Fruit fly (Drosophila melanogaster) whole organism, pupa: Measurements from ENCODE around the gene Nost.
A peak's percentile ranks its signal among the peaks of the same experiment; 100 is the strongest.

Experiments used
- CG10348 ChIP-seq: fragments of 200-800 bp; sonication (Bioruptor generic); IDR thresholded peaks from 2 replicates; pipeline ENCODE4 v1.3.6; 2022; ENCODE audit warnings: missing biosample characterization, missing genetic modification characterization
- CG12605 ChIP-seq: fragments of 200-800 bp; sonication (Bioruptor generic); IDR thresholded peaks from 2 replicates; pipeline ENCODE4 v1.3.6; 2022; ENCODE audit warnings: missing biosample characterization, missing genetic modification characterization
- CG13204 ChIP-seq: fragments of 200-800 bp; sonication (Bioruptor generic); optimal IDR thresholded peaks from 2 replicates; lab custom pipeline; 2018; ENCODE audit warnings: missing biosample characterization, mild to moderate bottlenecking, missing genetic modification characterization, moderate library complexity
- CG14655 ChIP-seq: fragments of 200-800 bp; sonication (Bioruptor generic); optimal IDR thresholded peaks from 3 replicates; lab custom pipeline; 2017; ENCODE audit warnings: mild to moderate bottlenecking, missing biosample characterization, missing genetic modification reagents, missing genetic modification characterization
- CG15710 ChIP-seq: fragments of 200-800 bp; sonication (Bioruptor generic); optimal IDR thresholded peaks from 2 replicates; lab custom pipeline; 2018; ENCODE audit warnings: missing biosample characterization, mild to moderate bottlenecking, missing genetic modification characterization, moderate library complexity
- CG17806 ChIP-seq: fragments of 200-800 bp; sonication (Bioruptor generic); optimal IDR thresholded peaks from 2 replicates; lab custom pipeline; 2018; ENCODE audit warnings: missing biosample characterization, mild to moderate bottlenecking, missing genetic modification characterization, moderate library complexity
- CG32121 ChIP-seq: fragments of 200-800 bp; sonication (Bioruptor generic); IDR thresholded peaks from 2 replicates; pipeline ENCODE4 v1.3.6; 2022; ENCODE audit warnings: missing biosample characterization, missing genetic modification characterization
- CG34367 ChIP-seq: fragments of 200-800 bp; sonication (Bioruptor generic); optimal IDR thresholded peaks from 2 replicates; lab custom pipeline; 2018; ENCODE audit warnings: missing biosample characterization, mild to moderate bottlenecking, missing genetic modification characterization
- CG4496 ChIP-seq: fragments of 200-800 bp; sonication (Bioruptor generic); IDR thresholded peaks from 3 replicates; pipeline ENCODE4 v1.3.6; 2022; ENCODE audit warnings: missing biosample characterization, missing genetic modification characterization
- CG8159 ChIP-seq: fragments of 200-800 bp; sonication (Bioruptor generic); optimal IDR thresholded peaks from 3 replicates; lab custom pipeline; 2018; ENCODE audit warnings: missing biosample characterization, mild to moderate bottlenecking, missing genetic modification characterization, moderate library complexity
- CG8301 ChIP-seq: fragments of 200-800 bp; sonication (Bioruptor generic); optimal IDR thresholded peaks from 2 replicates; lab custom pipeline; 2018; ENCODE audit warnings: missing biosample characterization, mild to moderate bottlenecking, missing genetic modification characterization
- CG9948 ChIP-seq: fragments of 200-800 bp; sonication (Bioruptor generic); optimal IDR thresholded peaks from 2 replicates; lab custom pipeline; 2018; ENCODE audit warnings: missing biosample characterization, mild to moderate bottlenecking, missing genetic modification characterization, moderate library complexity
- D1 ChIP-seq: fragments of 200-800 bp; sonication (Bioruptor generic); optimal IDR thresholded peaks from 2 replicates; lab custom pipeline; 2018; ENCODE audit warnings: missing biosample characterization, mild to moderate bottlenecking, missing genetic modification characterization, moderate library complexity
- EcR ChIP-seq: fragments of 200-800 bp; sonication (Bioruptor generic); optimal IDR thresholded peaks from 3 replicates; lab custom pipeline; 2019; ENCODE audit warnings: missing biosample characterization, missing genetic modification characterization, mild to moderate bottlenecking, moderate library complexity, missing genetic modification reagents
- Ets98B ChIP-seq: fragments of 200-800 bp; sonication (Bioruptor generic); IDR thresholded peaks from 2 replicates; pipeline ENCODE4 v1.3.6; 2022; ENCODE audit warnings: missing biosample characterization, missing genetic modification characterization
- Pif1A ChIP-seq: fragments of 200-800 bp; sonication (Bioruptor generic); optimal IDR thresholded peaks from 3 replicates; lab custom pipeline; 2016; ENCODE audit warnings: missing biosample characterization, missing genetic modification characterization
- Pif1B ChIP-seq: fragments of 200-800 bp; sonication (Bioruptor generic); optimal IDR thresholded peaks from 3 replicates; lab custom pipeline; 2016; ENCODE audit warnings: missing biosample characterization, missing genetic modification characterization
- Snoo ChIP-seq: fragments of 200-800 bp; sonication (Bioruptor generic); optimal IDR thresholded peaks from 3 replicates; lab custom pipeline; 2017; ENCODE audit warnings: missing biosample characterization, mild to moderate bottlenecking, missing genetic modification characterization, inconsistent platforms
- fd96Ca ChIP-seq: fragments of 200-800 bp; sonication (Bioruptor generic); IDR thresholded peaks from 3 replicates; pipeline ENCODE4 v1.3.6; 2022; ENCODE audit warnings: missing biosample characterization, missing genetic modification characterization
- gl ChIP-seq: fragments of 200-800 bp; sonication (Bioruptor generic); optimal IDR thresholded peaks from 2 replicates; lab custom pipeline; 2018; ENCODE audit warnings: missing biosample characterization, mild to moderate bottlenecking, missing genetic modification characterization
- rn ChIP-seq: fragments of 200-800 bp; sonication (Bioruptor generic); IDR thresholded peaks from 2 replicates; pipeline ENCODE4 v1.3.6; 2022; ENCODE audit warnings: missing biosample characterization, missing genetic modification characterization

Gene Nost

DNA sequence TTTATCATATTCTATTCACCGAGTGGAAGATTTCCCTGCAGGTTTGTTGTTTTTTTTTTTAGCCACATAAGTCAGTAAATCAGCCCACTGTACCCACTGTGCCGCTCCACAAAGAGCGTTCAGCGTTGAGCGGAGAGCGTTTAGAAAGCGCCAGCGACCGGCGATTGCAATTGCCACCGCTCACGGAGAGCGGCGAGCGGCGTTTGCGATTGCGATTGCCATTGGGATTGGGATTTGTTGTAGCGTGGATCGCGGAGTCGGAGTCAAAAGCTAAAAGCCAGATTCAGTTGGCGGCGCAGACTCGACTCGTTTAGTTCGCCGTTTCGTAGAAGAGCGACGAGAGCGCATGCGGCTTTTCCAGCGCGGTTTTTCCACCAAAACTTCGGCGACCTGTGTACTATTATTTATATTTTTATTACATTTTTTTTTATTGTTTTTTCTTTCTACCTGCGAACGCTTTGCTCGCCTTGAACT, at the start of gene Nost:
Nost (plus strand) TSS at position 306 of the 474 bp plus-strand sequence.
- TF ChIP-seq CG12605 (GFP tag; lab: Robert Waterston, UW), result peak; percentile 60; the same call in 1 of the 2 replicates
- no peak for TF ChIP-seq CG9948
- TF ChIP-seq CG32121 (GFP tag; lab: Robert Waterston, UW), result peak; percentile 38; the same call in 1 of the 2 replicates
- peak; percentile 69; the same call in 1 of the 2 replicates for TF ChIP-seq Ets98B (GFP tag; lab: Robert Waterston, UW)
- TF ChIP-seq CG10348 (GFP tag; lab: Robert Waterston, UW), result no peak
- peak; percentile 7 for TF ChIP-seq Snoo (tag; lab: Kevin White, UChicago)
- no peak for TF ChIP-seq CG15710
- 0 out of 3 replicates have a peak, but pooled peaks have one; percentile 35 for TF ChIP-seq CG4496 (GFP tag; lab: Robert Waterston, UW)
- peak; percentile 9 for TF ChIP-seq Pif1B (GFP tag; lab: Kevin White, UChicago)
- peak; percentile 90 for TF ChIP-seq CG13204
- TF ChIP-seq Pif1A, result peak; percentile 50
- TF ChIP-seq, all 21 proteins: peak for 8

DNA sequence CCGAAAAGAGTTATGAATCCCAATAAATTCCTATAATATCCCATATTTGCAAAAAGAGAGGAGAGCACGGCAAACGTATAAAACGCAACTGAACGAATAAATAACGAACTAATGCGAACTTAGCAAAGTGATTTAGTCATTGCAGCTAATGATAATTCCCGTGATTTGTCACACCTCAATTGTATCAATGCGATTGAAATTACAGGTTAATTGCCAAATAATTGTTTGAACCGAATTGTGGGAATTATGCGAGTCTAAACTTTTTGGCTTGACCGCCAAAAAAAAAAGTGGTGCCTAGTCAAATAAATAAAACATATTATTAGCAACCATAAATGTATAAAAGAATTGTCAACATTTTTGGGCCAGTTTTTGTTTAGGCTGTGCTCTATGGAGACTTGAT, 45.7 kb upstream of the Nost start, which contains the start of gene CG12662:
CG12662 (minus strand) TSS at position 101 of the 400 bp plus-strand sequence.
- TF ChIP-seq CG34367 (tag; lab: Kevin White, UChicago) (no peak), CG32121 (GFP tag; lab: Robert Waterston, UW) (no peak), CG15710 (no peak), CG13204 (no peak), CG8301 (tag; lab: Kevin White, UChicago) (no peak), Snoo (tag; lab: Kevin White, UChicago) (no peak), CG14655 (no peak)
- TF ChIP-seq, all 21 proteins: peak for 0

DNA sequence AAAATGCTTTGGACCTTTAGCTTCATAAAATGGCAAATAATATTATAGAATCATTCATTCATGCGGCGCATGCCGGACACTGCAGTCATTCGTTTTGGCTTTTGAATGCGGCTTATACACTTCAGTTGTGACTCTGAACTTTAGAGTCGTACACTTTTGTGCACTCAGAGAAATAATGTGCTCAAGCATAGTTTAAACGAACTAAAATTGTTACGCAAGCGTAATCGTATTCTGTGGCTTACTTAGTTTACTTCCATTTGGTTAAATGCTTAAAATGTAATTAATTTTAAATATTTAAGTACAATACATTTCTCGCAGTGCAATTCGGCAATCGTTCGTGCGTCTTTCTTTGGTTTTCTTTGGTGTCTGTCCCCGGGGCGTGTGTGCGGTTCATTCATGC, 25.7 kb upstream of the Nost start:
- peak; percentile 44 for TF ChIP-seq Pif1B (GFP tag; lab: Kevin White, UChicago)
- TF ChIP-seq gl (tag; lab: Kevin White, UChicago), result no peak
- TF ChIP-seq CG10348 (GFP tag; lab: Robert Waterston, UW), result no peak
- peak; percentile 43 for TF ChIP-seq Snoo (tag; lab: Kevin White, UChicago)
- TF ChIP-seq Ets98B (GFP tag; lab: Robert Waterston, UW), result no peak; the same call in 1 of the 2 replicates
- peak; percentile 18 for TF ChIP-seq CG34367 (tag; lab: Kevin White, UChicago)
- TF ChIP-seq CG4496 (GFP tag; lab: Robert Waterston, UW), result no peak
- peak; percentile 52 for TF ChIP-seq CG15710
- 0 out of 3 replicates have a peak, but pooled peaks have one; percentile 27 for TF ChIP-seq fd96Ca (GFP tag; lab: Robert Waterston, UW)
- TF ChIP-seq CG14655, result peak; percentile 54
- TF ChIP-seq CG9948, result peak; percentile 46
- no peak for TF ChIP-seq D1 (tag; lab: Kevin White, UChicago)
- 0 out of 2 replicates have a peak, but pooled peaks have one; percentile 16 for TF ChIP-seq CG32121 (GFP tag; lab: Robert Waterston, UW)
- peak; percentile 42 for TF ChIP-seq CG8301 (tag; lab: Kevin White, UChicago)
- TF ChIP-seq CG13204, result no peak
- TF ChIP-seq CG12605 (GFP tag; lab: Robert Waterston, UW), result no peak
- peak; percentile 45 for TF ChIP-seq CG17806 (tag; lab: Kevin White, UChicago)
- no peak for TF ChIP-seq rn (GFP tag; lab: Robert Waterston, UW)
- peak; percentile 17 for TF ChIP-seq Pif1A
- TF ChIP-seq CG8159 (tag; lab: Kevin White, UChicago), result peak; percentile 56
- TF ChIP-seq EcR, result no peak
- TF ChIP-seq, all 21 proteins: peak for 12

DNA sequence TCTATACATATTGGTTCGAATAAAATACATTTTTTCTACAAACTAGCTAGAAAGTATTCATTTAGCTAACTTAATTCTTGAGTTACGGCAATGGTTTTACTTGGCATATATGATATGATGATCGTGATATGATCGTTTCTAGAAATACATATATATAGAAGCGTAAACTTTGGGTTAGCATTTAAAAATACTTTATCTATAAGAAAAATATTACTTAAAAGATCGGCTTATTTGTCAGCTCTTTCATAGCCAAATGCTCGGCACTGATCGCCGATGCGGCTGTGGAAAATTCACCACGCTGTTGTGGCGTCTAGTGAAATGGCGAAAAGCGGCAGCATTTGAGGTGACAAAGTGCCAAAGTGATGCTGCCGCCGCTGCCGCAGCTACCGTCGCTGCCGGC, 22.8 kb upstream of the Nost start:
- TF ChIP-seq CG9948 (no peak), fd96Ca (GFP tag; lab: Robert Waterston, UW) (no peak), CG14655 (peak; percentile 44), CG13204 (peak; percentile 13)

DNA sequence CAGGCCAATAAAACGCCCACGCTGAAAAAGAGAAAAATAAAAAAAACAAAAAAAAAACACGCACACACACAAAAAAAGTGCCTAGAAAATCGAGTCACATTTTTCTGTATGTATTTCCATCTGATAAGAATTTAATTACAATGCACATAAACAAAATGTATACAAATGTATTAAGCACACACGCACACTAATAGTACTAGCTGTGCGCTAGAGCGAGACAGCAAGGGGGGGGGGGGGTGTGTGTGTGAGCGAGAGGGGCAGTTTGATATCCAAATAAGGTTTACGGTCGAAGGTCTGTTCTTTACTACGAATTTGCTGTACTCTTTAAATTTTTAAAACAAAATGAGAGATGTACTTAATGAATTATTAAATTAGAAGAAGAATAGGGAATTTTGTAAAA, 17.3 kb upstream of the Nost start:
- TF ChIP-seq CG12605 (GFP tag; lab: Robert Waterston, UW), result no peak
- TF ChIP-seq CG13204, result no peak
- no peak for TF ChIP-seq fd96Ca (GFP tag; lab: Robert Waterston, UW)
- no peak for TF ChIP-seq EcR
- TF ChIP-seq Pif1A, result no peak
- TF ChIP-seq CG17806 (tag; lab: Kevin White, UChicago), result no peak
- no peak for TF ChIP-seq Pif1B (GFP tag; lab: Kevin White, UChicago)

DNA sequence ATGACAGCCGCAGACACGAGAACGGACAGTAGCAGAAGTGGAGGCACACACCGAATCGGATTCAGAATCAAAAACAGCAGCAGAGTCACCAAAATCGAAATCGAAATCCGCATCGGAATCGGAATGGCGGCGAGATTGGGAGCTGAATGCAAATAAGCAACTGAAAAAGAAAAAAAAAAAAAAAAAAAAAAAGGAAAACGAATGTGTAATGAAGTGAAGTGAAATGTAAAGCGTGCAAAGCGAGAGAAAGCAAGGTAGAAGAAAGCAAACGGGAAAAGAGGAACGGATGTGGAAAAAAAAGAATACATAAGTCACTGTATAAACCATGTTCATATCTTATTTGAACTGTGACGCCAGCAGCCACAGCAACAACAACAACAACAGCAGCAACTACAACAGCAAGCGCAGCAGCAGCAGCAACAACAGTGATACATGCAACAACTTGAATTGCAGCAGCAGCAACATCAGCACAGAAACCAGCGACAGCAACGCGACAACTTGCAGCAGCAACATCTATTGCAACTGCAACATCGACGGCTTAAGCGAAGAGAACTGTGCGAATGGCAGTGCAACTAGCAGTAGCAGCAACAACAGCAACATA, 16.6 kb upstream of the Nost start:
- TF ChIP-seq CG12605 (GFP tag; lab: Robert Waterston, UW), result no peak
- TF ChIP-seq EcR, result no peak
- peak; percentile 8 for TF ChIP-seq Pif1A
- no peak for TF ChIP-seq fd96Ca (GFP tag; lab: Robert Waterston, UW)
- no peak for TF ChIP-seq CG8301 (tag; lab: Kevin White, UChicago)
- no peak for TF ChIP-seq rn (GFP tag; lab: Robert Waterston, UW)
- TF ChIP-seq, all 21 proteins: peak for 1

DNA sequence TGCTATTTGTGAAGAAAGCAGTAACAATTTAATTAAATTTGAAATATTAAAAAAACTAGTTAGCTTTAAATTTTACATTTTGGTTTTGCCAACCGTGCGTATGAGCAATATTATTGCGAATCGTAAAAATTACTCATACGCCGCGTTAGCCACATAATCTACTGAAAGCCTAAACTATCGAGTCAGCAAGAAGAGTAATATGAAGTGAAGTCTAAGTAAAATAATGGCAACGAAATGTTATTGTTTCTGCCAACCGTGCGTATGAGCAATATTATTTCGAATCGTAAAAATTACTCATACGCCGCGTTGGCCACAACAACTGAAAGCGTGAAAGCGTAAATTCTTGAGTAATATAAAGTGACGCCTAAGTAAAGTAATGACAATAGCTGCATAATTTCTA, 9.9 kb upstream of the Nost start:
- TF ChIP-seq EcR (no peak), CG17806 (tag; lab: Kevin White, UChicago) (no peak), fd96Ca (GFP tag; lab: Robert Waterston, UW) (no peak), CG12605 (GFP tag; lab: Robert Waterston, UW) (no peak), CG15710 (no peak), CG8159 (tag; lab: Kevin White, UChicago) (no peak), CG14655 (no peak), CG34367 (tag; lab: Kevin White, UChicago) (no peak), gl (tag; lab: Kevin White, UChicago) (no peak), Snoo (tag; lab: Kevin White, UChicago) (no peak), Pif1A (no peak), rn (GFP tag; lab: Robert Waterston, UW) (no peak), D1 (tag; lab: Kevin White, UChicago) (no peak), CG9948 (no peak), Ets98B (GFP tag; lab: Robert Waterston, UW) (no peak), CG10348 (GFP tag; lab: Robert Waterston, UW) (no peak), CG13204 (no peak), CG32121 (GFP tag; lab: Robert Waterston, UW) (no peak), CG4496 (GFP tag; lab: Robert Waterston, UW) (no peak), Pif1B (GFP tag; lab: Kevin White, UChicago) (no peak)
